Worm (Caenorhabditis elegans) whole organism, L2 larva: ENCODE data around the gene R06F6.12.
A peak's percentile ranks its signal among the peaks of the same experiment; 100 is the strongest.

ENCODE experiments used
- C34F6.9 ChIP-seq: fragments of 150-350 bp; optimal IDR thresholded peaks from 2 replicates; lab custom pipeline; 2014; ENCODE audit warnings: missing biosample characterization, missing genetic modification characterization
- F13H6.1 ChIP-seq: sonication (generic microtip); optimal IDR thresholded peaks from 2 replicates; lab custom pipeline; 2016; ENCODE audit warnings: missing genetic modification characterization, missing compliant biosample characterization
- R02D3.7 ChIP-seq: fragments of 150-350 bp; optimal IDR thresholded peaks from 2 replicates; lab custom pipeline; 2014; ENCODE audit warnings: missing biosample characterization, missing genetic modification characterization
- Y55F3AM.14 ChIP-seq: fragments of 200-800 bp; sonication (Bioruptor generic); optimal IDR thresholded peaks from 2 replicates; lab custom pipeline; 2018; ENCODE audit warnings: mild to moderate bottlenecking, missing genetic modification characterization, missing compliant biosample characterization
- ZK546.5 ChIP-seq: sonication (generic microtip); optimal IDR thresholded peaks from 2 replicates; lab custom pipeline; 2017; ENCODE audit warnings: missing biosample characterization, missing genetic modification characterization
- alr-1 ChIP-seq: fragments of 150-350 bp; optimal IDR thresholded peaks from 2 replicates; lab custom pipeline; 2014; ENCODE audit warnings: missing biosample characterization, missing genetic modification characterization
- aly-2 ChIP-seq: fragments of 150-350 bp; optimal IDR thresholded peaks from 2 replicates; lab custom pipeline; 2014; ENCODE audit warnings: missing biosample characterization, missing genetic modification characterization
- ama-1 ChIP-seq: fragments of 150-350 bp; optimal IDR thresholded peaks from 2 replicates; lab custom pipeline; 2018; ENCODE audit warnings: inconsistent platforms
- blmp-1 ChIP-seq: sonication (generic microtip); optimal IDR thresholded peaks from 2 replicates; lab custom pipeline; 2017; ENCODE audit warnings: missing genetic modification characterization, mild to moderate bottlenecking, missing compliant biosample characterization, antibody characterized with exemption, moderate library complexity; ENCODE audit not compliant: insufficient read depth
- ceh-16 ChIP-seq: fragments of 150-350 bp; optimal IDR thresholded peaks from 2 replicates; lab custom pipeline; 2014; ENCODE audit warnings: missing biosample characterization, missing genetic modification characterization
- crh-2 ChIP-seq: sonication (generic microtip); optimal IDR thresholded peaks from 2 replicates; lab custom pipeline; 2017; ENCODE audit warnings: missing biosample characterization, missing genetic modification characterization
- dmd-4 ChIP-seq: sonication (generic microtip); optimal IDR thresholded peaks from 2 replicates; lab custom pipeline; 2017; ENCODE audit warnings: missing biosample characterization, missing genetic modification characterization
- elt-1 ChIP-seq: fragments of 150-350 bp; optimal IDR thresholded peaks from 2 replicates; lab custom pipeline; 2014; ENCODE audit warnings: missing biosample characterization, missing genetic modification characterization
- elt-3 ChIP-seq: sonication (generic microtip); optimal IDR thresholded peaks from 2 replicates; lab custom pipeline; 2017; ENCODE audit warnings: missing biosample characterization, missing genetic modification characterization
- fos-1 ChIP-seq: fragments of 150-350 bp; optimal IDR thresholded peaks from 2 replicates; lab custom pipeline; 2014; ENCODE audit warnings: missing biosample characterization, missing genetic modification characterization
- gmeb-1 ChIP-seq: fragments of 150-350 bp; optimal IDR thresholded peaks from 2 replicates; lab custom pipeline; 2014; ENCODE audit warnings: missing biosample characterization, missing genetic modification characterization
- lin-11 ChIP-seq: fragments of 150-350 bp; sonication (generic microtip); optimal IDR thresholded peaks from 2 replicates; lab custom pipeline; 2014; ENCODE audit warnings: missing biosample characterization, missing genetic modification characterization, inconsistent platforms, mixed read lengths
- lin-13 ChIP-seq: fragments of 150-350 bp; optimal IDR thresholded peaks from 2 replicates; lab custom pipeline; 2014; ENCODE audit warnings: missing biosample characterization, missing genetic modification reagents, missing genetic modification characterization
- lin-39 ChIP-seq: fragments of 150-350 bp; optimal IDR thresholded peaks from 2 replicates; lab custom pipeline; 2014; ENCODE audit warnings: missing biosample characterization, missing genetic modification reagents, missing genetic modification characterization
- lsy-2 ChIP-seq, 2 experiments: fragments of 150-350 bp in 1 of 2; sonication (generic microtip) in 1 of 2; optimal IDR thresholded peaks; 2 replicates each; lab custom pipeline; 2014 to 2017; ENCODE audit warnings: missing biosample characterization in 2 of 2, missing genetic modification characterization in 2 of 2
- mab-5 ChIP-seq: fragments of 150-350 bp; optimal IDR thresholded peaks from 2 replicates; lab custom pipeline; 2014; ENCODE audit warnings: missing biosample characterization, missing genetic modification characterization
- mbf-1 ChIP-seq: sonication (generic microtip); optimal IDR thresholded peaks from 2 replicates; lab custom pipeline; 2017; ENCODE audit warnings: missing biosample characterization, missing genetic modification characterization
- mdl-1 ChIP-seq, 2 experiments: fragments of 150-350 bp in 1 of 2; sonication (generic microtip) in 1 of 2; optimal IDR thresholded peaks; 2 replicates each; lab custom pipeline; 2017; ENCODE audit warnings: missing biosample characterization in 2 of 2, missing genetic modification characterization in 2 of 2
- nhr-10 ChIP-seq: sonication (generic microtip); optimal IDR thresholded peaks from 2 replicates; lab custom pipeline; 2017; ENCODE audit warnings: missing biosample characterization, missing genetic modification characterization
- nhr-12 ChIP-seq: fragments of 150-350 bp; optimal IDR thresholded peaks from 2 replicates; lab custom pipeline; 2014; ENCODE audit warnings: missing biosample characterization, missing genetic modification characterization
- nhr-129 ChIP-seq: fragments of 150-350 bp; optimal IDR thresholded peaks from 2 replicates; lab custom pipeline; 2014; ENCODE audit warnings: missing biosample characterization, missing genetic modification characterization
- nhr-21 ChIP-seq: fragments of 150-350 bp; optimal IDR thresholded peaks from 2 replicates; lab custom pipeline; 2014; ENCODE audit warnings: missing biosample characterization, missing genetic modification characterization
- nhr-25 ChIP-seq: fragments of 150-350 bp; sonication (generic microtip); optimal IDR thresholded peaks from 3 replicates; lab custom pipeline; 2014; ENCODE audit warnings: missing biosample characterization, missing genetic modification characterization
- nhr-6 ChIP-seq: fragments of 150-350 bp; optimal IDR thresholded peaks from 2 replicates; lab custom pipeline; 2014; ENCODE audit warnings: missing biosample characterization, missing genetic modification characterization
- nhr-77 ChIP-seq: fragments of 150-350 bp; optimal IDR thresholded peaks from 2 replicates; lab custom pipeline; 2014; ENCODE audit warnings: missing biosample characterization, missing genetic modification characterization
- peb-1 ChIP-seq: fragments of 150-350 bp; optimal IDR thresholded peaks from 2 replicates; lab custom pipeline; 2014; ENCODE audit warnings: missing biosample characterization, missing genetic modification characterization
- sem-4 ChIP-seq: fragments of 150-350 bp; optimal IDR thresholded peaks from 2 replicates; lab custom pipeline; 2014; ENCODE audit warnings: missing biosample characterization, missing genetic modification reagents, missing genetic modification characterization
- sma-3 ChIP-seq: sonication (generic microtip); optimal IDR thresholded peaks from 2 replicates; lab custom pipeline; 2016; ENCODE audit warnings: missing genetic modification reagents, missing genetic modification characterization, missing compliant biosample characterization
- sma-9 ChIP-seq, 2 experiments: fragments of 150-350 bp in 1 of 2; sonication (generic microtip) in 1 of 2; optimal IDR thresholded peaks; 2 replicates each; lab custom pipeline; 2014 to 2016; ENCODE audit warnings: missing genetic modification characterization in 2 of 2, mild to moderate bottlenecking in 1 of 2, missing biosample characterization in 1 of 2, missing compliant biosample characterization in 1 of 2, missing genetic modification reagents in 1 of 2, moderate library complexity in 1 of 2
- snpc-4 ChIP-seq: fragments of 150-350 bp; optimal IDR thresholded peaks from 2 replicates; lab custom pipeline; 2014; ENCODE audit warnings: missing biosample characterization, missing genetic modification characterization
- unc-39 ChIP-seq: fragments of 150-350 bp; optimal IDR thresholded peaks from 2 replicates; lab custom pipeline; 2014; ENCODE audit warnings: missing biosample characterization, missing genetic modification characterization
- unc-55 ChIP-seq: fragments of 150-350 bp; sonication (generic microtip); optimal IDR thresholded peaks from 3 replicates; lab custom pipeline; 2014; ENCODE audit warnings: missing biosample characterization, missing genetic modification reagents, missing genetic modification characterization
- unc-62 ChIP-seq: fragments of 150-350 bp; optimal IDR thresholded peaks from 2 replicates; lab custom pipeline; 2014; ENCODE audit warnings: missing biosample characterization, missing genetic modification reagents, missing genetic modification characterization
- zag-1 ChIP-seq: fragments of 150-350 bp; optimal IDR thresholded peaks from 2 replicates; lab custom pipeline; 2014; ENCODE audit warnings: missing biosample characterization, missing genetic modification characterization
- ztf-4 ChIP-seq: fragments of 150-350 bp; optimal IDR thresholded peaks from 2 replicates; lab custom pipeline; 2014; ENCODE audit warnings: missing biosample characterization, missing genetic modification characterization

Gene R06F6.12

ce11 chrII:10867219-10867618 lies 43.3 kb upstream of the R06F6.12 start:
- TF ChIP-seq gmeb-1 (tag; lab: Kevin White, UChicago) (peak; percentile 30), nhr-129 (tag; lab: Kevin White, UChicago) (peak; percentile 42), sem-4 (tag; lab: Kevin White, UChicago) (no peak), unc-55 (GFP tag; lab: Kevin White, UChicago) (peak; percentile 30), lsy-2 (tag; optimal IDR thresholded peaks at IDR 0.05; lab: Kevin White, UChicago) (peak in 1 of 2 experiments; percentile 73), fos-1 (tag; lab: Kevin White, UChicago) (peak; percentile 54), C34F6.9 (peak; percentile 42), crh-2 (tag; lab: Kevin White, UChicago) (peak; percentile 69), unc-62 (GFP tag; lab: Kevin White, UChicago) (no peak), elt-3 (tag; lab: Kevin White, UChicago) (no peak), F13H6.1 (tag; lab: Kevin White, UChicago) (peak; percentile 59), snpc-4 (tag; lab: Kevin White, UChicago) (no peak), sma-9 (GFP tag; optimal IDR thresholded peaks at IDR 0.05; lab: Kevin White, UChicago) (peak; percentile 29), sma-9 (tag; optimal IDR thresholded peaks at IDR 0.05; lab: Kevin White, UChicago) (no peak)
- TF ChIP-seq, all 48 proteins: peak for 9

- no peak for TF ChIP-seq nhr-21 (tag; lab: Kevin White, UChicago)
- no peak for TF ChIP-seq mab-5 (tag; lab: Kevin White, UChicago)
- no peak for TF ChIP-seq unc-62 (GFP tag; lab: Kevin White, UChicago)
- no peak for TF ChIP-seq crh-2 (tag; lab: Kevin White, UChicago)
- no peak for TF ChIP-seq elt-3 (tag; lab: Kevin White, UChicago)
- TF ChIP-seq mdl-1 (tag; optimal IDR thresholded peaks at IDR 0.05; lab: Kevin White, UChicago): no peak
- no peak for TF ChIP-seq elt-1 (tag; lab: Kevin White, UChicago)
- no peak for TF ChIP-seq ztf-4 (tag; lab: Kevin White, UChicago)
- no peak for TF ChIP-seq nhr-77 (tag; lab: Kevin White, UChicago)
- TF ChIP-seq nhr-129 (tag; lab: Kevin White, UChicago): peak; percentile 67
- TF ChIP-seq peb-1 (tag; lab: Kevin White, UChicago): no peak
- TF ChIP-seq sma-3 (GFP tag; lab: Kevin White, UChicago): no peak
- no peak for TF ChIP-seq lin-13
- no peak for TF ChIP-seq F13H6.1 (tag; lab: Kevin White, UChicago)
- TF ChIP-seq Y55F3AM.14 (GFP tag; lab: Kevin White, UChicago): no peak
- no peak for TF ChIP-seq nhr-12 (tag; lab: Kevin White, UChicago)
- TF ChIP-seq nhr-6 (tag; lab: Kevin White, UChicago): no peak
- no peak for TF ChIP-seq snpc-4 (tag; lab: Kevin White, UChicago)
- TF ChIP-seq C34F6.9: peak; percentile 6
- TF ChIP-seq R02D3.7 (tag; lab: Kevin White, UChicago): no peak
- TF ChIP-seq aly-2 (tag; lab: Kevin White, UChicago): no peak
- TF ChIP-seq dmd-4 (tag; lab: Kevin White, UChicago): no peak
- no peak for TF ChIP-seq ZK546.5
- no peak for TF ChIP-seq lin-11 (tag; lab: Kevin White, UChicago)
- no peak for TF ChIP-seq unc-39 (tag; lab: Kevin White, UChicago)
- no peak for TF ChIP-seq ceh-16 (tag; lab: Kevin White, UChicago)
- no peak for TF ChIP-seq ama-1
- TF ChIP-seq sem-4 (tag; lab: Kevin White, UChicago): no peak
- TF ChIP-seq mbf-1 (tag; lab: Kevin White, UChicago): no peak
- TF ChIP-seq unc-55 (GFP tag; lab: Kevin White, UChicago): peak; percentile 4
- TF ChIP-seq alr-1 (tag; lab: Kevin White, UChicago): no peak
- TF ChIP-seq lin-39 (tag; lab: Kevin White, UChicago): no peak
- peak; percentile 76 for TF ChIP-seq blmp-1 (tag; lab: Kevin White, UChicago)
- peak; percentile 12 for TF ChIP-seq nhr-25
- TF ChIP-seq nhr-10 (tag; lab: Kevin White, UChicago): no peak
- no peak for TF ChIP-seq zag-1 (tag; lab: Kevin White, UChicago)
- TF ChIP-seq gmeb-1 (tag; lab: Kevin White, UChicago): no peak
Measured at ce11 chrII:10862749-10863656, 39.1 kb upstream of the R06F6.12 start.
